ENCODE assay signal across 6 worm cellular contexts in genomic region chrII:4726120-4726519, ce11.
TF ChIP-seq lines count a peak whose summit lies in the region.

F10G7.10 (minus strand) TSS chrII:4726264.

TF ChIP-seq in whole organism, L1 larva, 84 proteins besides CTCF, POLR2A, EP300 and RAD21:
- TF ChIP-seq dpl-1 (GFP tag; optimal IDR thresholded peaks at IDR 0.05; lab: Kevin White, UChicago), result peak in 1 of 3 experiments; percentile 4
- no peak for TF ChIP-seq snpc-4 (tag; optimal IDR thresholded peaks at IDR 0.05; lab: Kevin White, UChicago)
- TF ChIP-seq lir-3 (tag; optimal IDR thresholded peaks at IDR 0.05; lab: Kevin White, UChicago; ENCODE audit: poor library complexity), result no peak
- TF ChIP-seq hpl-2 (GFP tag; optimal IDR thresholded peaks at IDR 0.05; lab: Kevin White, UChicago), result no peak
- TF ChIP-seq nhr-85 (tag; lab: Kevin White, UChicago), result no peak
- TF ChIP-seq nhr-77 (tag; optimal IDR thresholded peaks at IDR 0.05; lab: Kevin White, UChicago), result no peak
- TF ChIP-seq nhr-28 (tag; optimal IDR thresholded peaks at IDR 0.05; lab: Kevin White, UChicago), result no peak
- TF ChIP-seq mdl-1 (tag; optimal IDR thresholded peaks at IDR 0.05; lab: Kevin White, UChicago), result peak in 1 of 2 experiments; percentile 19
- peak; percentile 15 for TF ChIP-seq mep-1 (tag; optimal IDR thresholded peaks at IDR 0.05; lab: Kevin White, UChicago)
- peak; percentile 56 for TF ChIP-seq lin-14 (GFP tag; optimal IDR thresholded peaks at IDR 0.05; lab: Kevin White, UChicago)
- TF ChIP-seq lin-13 (GFP tag; optimal IDR thresholded peaks at IDR 0.05; lab: Kevin White, UChicago), result no peak
TF ChIP-seq in whole organism, L1 larva: peak in this region for 4.

TF ChIP-seq in whole organism, L2 larva, 48 proteins besides CTCF, POLR2A, EP300 and RAD21:
- TF ChIP-seq unc-55 (GFP tag; optimal IDR thresholded peaks at IDR 0.05; lab: Kevin White, UChicago), result peak; percentile 24
- no peak for TF ChIP-seq lin-13 (GFP tag; optimal IDR thresholded peaks at IDR 0.05; lab: Kevin White, UChicago)
- peak in 1 of 2 experiments; percentile 35 for TF ChIP-seq lsy-2 (tag; optimal IDR thresholded peaks at IDR 0.05; lab: Kevin White, UChicago)
- no peak for TF ChIP-seq zag-1 (tag; optimal IDR thresholded peaks at IDR 0.05; lab: Kevin White, UChicago)

TF ChIP-seq in whole organism, L3 larva, 47 proteins besides CTCF, POLR2A, EP300 and RAD21:
- TF ChIP-seq pha-4 (tag; optimal IDR thresholded peaks at IDR 0.05; lab: Kevin White, UChicago) (peak; percentile 52), aly-2 (tag; optimal IDR thresholded peaks at IDR 0.05; lab: Kevin White, UChicago) (no peak), elt-2 (tag; optimal IDR thresholded peaks at IDR 0.05; lab: Kevin White, UChicago) (peak; percentile 49), fkh-2 (tag; optimal IDR thresholded peaks at IDR 0.05; lab: Kevin White, UChicago) (no peak), ama-1 (optimal IDR thresholded peaks at IDR 0.05; lab: Kevin White, UChicago) (no peak), mml-1 (tag; optimal IDR thresholded peaks at IDR 0.05; lab: Kevin White, UChicago) (no peak), hmg-11 (tag; optimal IDR thresholded peaks at IDR 0.05; lab: Kevin White, UChicago) (peak; percentile 56), ceh-9 (tag; optimal IDR thresholded peaks at IDR 0.05; lab: Kevin White, UChicago) (no peak)

TF ChIP-seq in whole organism, L4 larva, 104 proteins besides CTCF, POLR2A, EP300 and RAD21 (continues in another document):
- TF ChIP-seq jun-1 (tag; optimal IDR thresholded peaks at IDR 0.05; lab: Kevin White, UChicago) (no peak), duxl-1 (tag; optimal IDR thresholded peaks at IDR 0.05; lab: Kevin White, UChicago; ENCODE audit: poor library complexity) (no peak), gei-8 (GFP tag; optimal IDR thresholded peaks at IDR 0.05; lab: Kevin White, UChicago) (no peak), fos-1 (tag; optimal IDR thresholded peaks at IDR 0.05; lab: Kevin White, UChicago) (no peak), arid-1 (GFP tag; conservative IDR thresholded peaks at IDR 0.05; lab: Robert Waterston, UW) (no peak), mep-1 (tag; optimal IDR thresholded peaks at IDR 0.05; lab: Kevin White, UChicago) (peak; percentile 0), ces-1 (GFP tag; optimal IDR thresholded peaks at IDR 0.05; lab: Kevin White, UChicago) (no peak), aly-2 (tag; optimal IDR thresholded peaks at IDR 0.05; lab: Kevin White, UChicago) (no peak), egl-43 (GFP tag; IDR thresholded peaks at IDR 0.05; lab: Robert Waterston, UW) (no peak), unc-39 (tag; optimal IDR thresholded peaks at IDR 0.05; lab: Kevin White, UChicago) (no peak), hlh-30 (tag; optimal IDR thresholded peaks at IDR 0.05; lab: Kevin White, UChicago; ENCODE audit: insufficient read depth) (peak; percentile 83), ama-1 (optimal IDR thresholded peaks at IDR 0.05; lab: Kevin White, UChicago) (no peak), ceh-44 (GFP tag; IDR thresholded peaks at IDR 0.05; lab: Robert Waterston, UW) (no peak), madf-9 (GFP tag; conservative IDR thresholded peaks at IDR 0.05; lab: Robert Waterston, UW) (no peak), mdt-29 (GFP tag; IDR thresholded peaks at IDR 0.05; lab: Robert Waterston, UW) (no peak), dmd-6 (GFP tag; IDR thresholded peaks at IDR 0.05; lab: Robert Waterston, UW) (no peak), F37D6.2 (tag; optimal IDR thresholded peaks at IDR 0.05; lab: Kevin White, UChicago) (no peak), nhr-11 (tag; optimal IDR thresholded peaks at IDR 0.05; lab: Kevin White, UChicago) (no peak), lin-1 (GFP tag; IDR thresholded peaks at IDR 0.05; lab: Robert Waterston, UW) (no peak), hif-1 (tag; optimal IDR thresholded peaks at IDR 0.05; lab: Kevin White, UChicago) (peak in 1 of 2 experiments; percentile 50), mxl-2 (GFP tag; conservative IDR thresholded peaks at IDR 0.05; lab: Robert Waterston, UW) (no peak), lin-38 (GFP tag; IDR thresholded peaks at IDR 0.05; lab: Robert Waterston, UW) (no peak), lsy-2 (tag; optimal IDR thresholded peaks at IDR 0.05; lab: Kevin White, UChicago) (peak in 1 of 2 experiments; percentile 28), mes-2 (tag; optimal IDR thresholded peaks at IDR 0.05; lab: Kevin White, UChicago; ENCODE audit: poor library complexity, severe bottlenecking) (peak; percentile 31)

TF ChIP-seq in whole organism, mixed stage, embryonic, 35 proteins besides CTCF, POLR2A, EP300 and RAD21:
- TF ChIP-seq blmp-1 (tag; optimal IDR thresholded peaks at IDR 0.05; lab: Kevin White, UChicago) (no peak), ztf-11 (tag; optimal IDR thresholded peaks at IDR 0.05; lab: Kevin White, UChicago) (no peak), hlh-1 (tag; optimal IDR thresholded peaks at IDR 0.05; lab: Kevin White, UChicago) (peak; percentile 12), zip-8 (tag; optimal IDR thresholded peaks at IDR 0.05; lab: Kevin White, UChicago) (no peak)
TF ChIP-seq in whole organism, mixed stage, embryonic: peak in this region for 1.

TF ChIP-seq in whole organism, young adult, 124 proteins besides CTCF, POLR2A, EP300 and RAD21:
- TF ChIP-seq mes-4 (tag; optimal IDR thresholded peaks at IDR 0.05; lab: Kevin White, UChicago) (no peak), attf-6 (GFP tag; IDR thresholded peaks at IDR 0.05; lab: Robert Waterston, UW) (no peak), snpc-1.1 (tag; optimal IDR thresholded peaks at IDR 0.05; lab: Kevin White, UChicago; ENCODE audit: insufficient read depth) (no peak), nfya-1 (tag; optimal IDR thresholded peaks at IDR 0.05; lab: Kevin White, UChicago; ENCODE audit: borderline replicate concordance, insufficient read depth) (no peak), attf-5 (GFP tag; optimal IDR thresholded peaks at IDR 0.05; lab: Kevin White, UChicago) (peak; percentile 46), B0261.1 (tag; optimal IDR thresholded peaks at IDR 0.05; lab: Kevin White, UChicago) (no peak), sea-2 (GFP tag; IDR thresholded peaks at IDR 0.05; lab: Robert Waterston, UW) (no peak), akir-1 (GFP tag; optimal IDR thresholded peaks at IDR 0.05; lab: Kevin White, UChicago) (no peak), ceh-40 (GFP tag; IDR thresholded peaks at IDR 0.05; lab: Robert Waterston, UW) (no peak), K12H6.12 (tag; optimal IDR thresholded peaks at IDR 0.05; lab: Kevin White, UChicago) (no peak), ets-4 (GFP tag; optimal IDR thresholded peaks at IDR 0.05; lab: Kevin White, UChicago) (no peak), hrde-1 (tag; optimal IDR thresholded peaks at IDR 0.05; lab: Kevin White, UChicago; ENCODE audit: borderline replicate concordance) (no peak), F57C9.4 (tag; optimal IDR thresholded peaks at IDR 0.05; lab: Kevin White, UChicago) (no peak), hmg-1.2 (GFP tag; IDR thresholded peaks at IDR 0.05; lab: Robert Waterston, UW) (peak; percentile 35; the same call in 1 of the 2 replicates), nhr-120 (GFP tag; IDR thresholded peaks at IDR 0.05; lab: Robert Waterston, UW) (no peak), him-1 (tag; optimal IDR thresholded peaks at IDR 0.05; lab: Kevin White, UChicago) (no peak), F22D6.2 (tag; optimal IDR thresholded peaks at IDR 0.05; lab: Kevin White, UChicago) (no peak), cebp-1 (GFP tag; IDR thresholded peaks at IDR 0.05; lab: Robert Waterston, UW) (no peak), cebp-1 (tag; optimal IDR thresholded peaks at IDR 0.05; lab: Kevin White, UChicago) (peak; percentile 62), Y53G8AR.9 (GFP tag; conservative IDR thresholded peaks at IDR 0.05; lab: Robert Waterston, UW) (no peak)
